Fruit fly (Drosophila melanogaster) whole organism, adult: ENCODE measurements around the gene CG1142.

Source experiments
- CG11617 ChIP-seq: fragments of 200-800 bp; sonication (Bioruptor generic); optimal IDR thresholded peaks from 2 replicates; lab custom pipeline; 2017; ENCODE audit warnings: mild to moderate bottlenecking, missing biosample characterization, missing genetic modification reagents, missing genetic modification characterization
- CG1620 ChIP-seq: fragments of 200-800 bp; sonication (Bioruptor generic); optimal IDR thresholded peaks from 2 replicates; lab custom pipeline; 2016; ENCODE audit warnings: missing biosample characterization, missing genetic modification characterization
- CG33017 ChIP-seq: fragments of 200-800 bp; sonication (Bioruptor generic); optimal IDR thresholded peaks from 2 replicates; lab custom pipeline; 2018; ENCODE audit warnings: missing biosample characterization, mild to moderate bottlenecking, missing genetic modification characterization, moderate library complexity
- CG5204 ChIP-seq: fragments of 200-800 bp; sonication (Bioruptor generic); optimal IDR thresholded peaks from 2 replicates; lab custom pipeline; 2016; ENCODE audit warnings: missing biosample characterization, missing genetic modification characterization
- CG7045 ChIP-seq: fragments of 200-800 bp; sonication (Bioruptor generic); optimal IDR thresholded peaks from 2 replicates; lab custom pipeline; 2017; ENCODE audit warnings: missing biosample characterization, mild to moderate bottlenecking, missing genetic modification characterization
- Clk ChIP-seq: fragments of 200-800 bp; sonication (Bioruptor generic); optimal IDR thresholded peaks from 2 replicates; lab custom pipeline; 2017; ENCODE audit warnings: missing biosample characterization, missing genetic modification characterization
- Crg-1 ChIP-seq: fragments of 200-800 bp; sonication (Bioruptor generic); optimal IDR thresholded peaks from 2 replicates; lab custom pipeline; 2016; ENCODE audit warnings: missing biosample characterization, missing genetic modification characterization
- Hr96 ChIP-seq: fragments of 200-800 bp; sonication (Bioruptor generic); optimal IDR thresholded peaks from 2 replicates; lab custom pipeline; 2016; ENCODE audit warnings: missing biosample characterization, missing genetic modification characterization
- Mnt ChIP-seq: fragments of 200-800 bp; sonication (Bioruptor generic); optimal IDR thresholded peaks from 2 replicates; lab custom pipeline; 2016; ENCODE audit warnings: missing biosample characterization, mild to moderate bottlenecking, missing genetic modification characterization
- bab1 ChIP-seq: fragments of 200-800 bp; sonication (Bioruptor generic); optimal IDR thresholded peaks from 3 replicates; lab custom pipeline; 2019; ENCODE audit warnings: missing biosample characterization, mild to moderate bottlenecking, missing genetic modification characterization, moderate library complexity
- cic ChIP-seq: fragments of 200-800 bp; sonication (Bioruptor generic); optimal IDR thresholded peaks from 2 replicates; lab custom pipeline; 2017; ENCODE audit warnings: missing biosample characterization, mild to moderate bottlenecking, missing genetic modification characterization, moderate library complexity
- cnc ChIP-seq, 2 experiments: fragments of >200 bp; optimal IDR thresholded peaks; 2 replicates each; lab custom pipeline; 2017
- kay ChIP-seq: fragments of 200-800 bp; sonication (Bioruptor generic); peaks from one replicate; lab custom pipeline; 2016; ENCODE audit warnings: missing biosample characterization, missing genetic modification characterization, borderline replicate concordance
- ovo ChIP-seq: fragments of 200-800 bp; sonication (Bioruptor generic); optimal IDR thresholded peaks from 2 replicates; lab custom pipeline; 2016; ENCODE audit warnings: missing biosample characterization, missing genetic modification characterization
- pad ChIP-seq: fragments of 200-800 bp; sonication (Bioruptor generic); optimal IDR thresholded peaks from 3 replicates; lab custom pipeline; 2017; ENCODE audit warnings: missing biosample characterization, missing genetic modification characterization, mild to moderate bottlenecking, moderate library complexity, missing genetic modification reagents
- tj ChIP-seq: fragments of 200-800 bp; sonication (Bioruptor generic); optimal IDR thresholded peaks from 3 replicates; lab custom pipeline; 2017; ENCODE audit warnings: missing biosample characterization, mild to moderate bottlenecking, missing genetic modification characterization, moderate library complexity

CG1142 gene

dm6 chr3R:7439306-7439810 lies 34.2 kb downstream of the CG1142 start, which contains the start of gene CG14598:
TSS of gene CG14598 (plus strand) at chr3R:7439760.
- TF ChIP-seq bab1 (no peak), pad (no peak), ovo (GFP tag; lab: Kevin White, UChicago) (no peak), cnc (optimal IDR thresholded peaks at IDR 0.05; lab: Kevin White, UChicago) (no peak), cic (GFP tag; lab: Kevin White, UChicago) (no peak), Mnt (GFP tag; lab: Kevin White, UChicago) (no peak), CG7045 (GFP tag; lab: Kevin White, UChicago) (no peak), Crg-1 (GFP tag; lab: Kevin White, UChicago) (no peak), CG1620 (no peak), CG11617 (no peak), Clk (GFP tag; lab: Kevin White, UChicago) (no peak), tj (GFP tag; lab: Kevin White, UChicago) (no peak), CG5204 (no peak)

DNA sequence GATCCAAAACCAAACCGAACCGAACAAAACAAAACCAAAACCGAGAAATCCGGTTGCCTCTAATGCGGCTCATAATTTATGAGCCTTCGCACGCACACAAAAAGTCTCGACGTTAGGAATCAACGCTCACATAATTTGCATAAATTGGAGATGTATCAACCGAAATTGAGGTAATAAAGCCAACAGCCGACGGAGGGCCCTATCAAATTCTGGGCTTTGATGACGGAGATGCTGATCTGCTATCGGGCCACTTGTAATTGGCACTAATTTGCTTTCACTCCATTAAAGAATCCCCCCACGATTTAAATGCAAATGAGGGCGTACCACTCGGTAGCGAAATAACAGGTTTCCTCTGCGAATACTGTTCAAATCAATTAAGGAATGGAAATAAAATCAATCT lies 34.7 kb downstream of the CG1142 start:
- no peak for TF ChIP-seq tj (GFP tag; lab: Kevin White, UChicago)
- TF ChIP-seq CG1620 = no peak
- no peak for TF ChIP-seq Mnt (GFP tag; lab: Kevin White, UChicago)
- TF ChIP-seq Clk (GFP tag; lab: Kevin White, UChicago) = no peak
- no peak for TF ChIP-seq Hr96
- no peak for TF ChIP-seq kay
- TF ChIP-seq ovo (GFP tag; lab: Kevin White, UChicago) = no peak
- TF ChIP-seq Crg-1 (GFP tag; lab: Kevin White, UChicago) = no peak
- TF ChIP-seq CG33017 (tag; lab: Kevin White, UChicago) = no peak
- no peak for TF ChIP-seq bab1
